Worm (Caenorhabditis elegans) whole organism, L4 larva: ENCODE results near the gene sup-37.

Experiments
- F44E2.7 ChIP-seq: fragments of 200-800 bp; sonication (Bioruptor generic); IDR thresholded peaks from 2 replicates; pipeline ENCODE4 v2.1.2; 2022; ENCODE audit warnings: missing genetic modification characterization, missing compliant biosample characterization
- F49E8.2 ChIP-seq: sonication (generic microtip); optimal IDR thresholded peaks from 2 replicates; lab custom pipeline; 2016; ENCODE audit warnings: missing compliant biosample characterization, mild to moderate bottlenecking, missing genetic modification characterization, borderline replicate concordance
- ama-1 ChIP-seq: fragments of 150-350 bp; optimal IDR thresholded peaks from 2 replicates; lab custom pipeline; 2014; ENCODE audit warnings: inconsistent platforms, mixed read lengths
- lim-7 ChIP-seq: fragments of 200-800 bp; sonication (Bioruptor generic); IDR thresholded peaks from 2 replicates; pipeline ENCODE4 v1.3.6; 2022; ENCODE audit warnings: missing genetic modification characterization, missing compliant biosample characterization
- lin-15B ChIP-seq: fragments of 150-350 bp; sonication (generic microtip); optimal IDR thresholded peaks from 3 replicates; lab custom pipeline; 2014; ENCODE audit warnings: missing biosample characterization, missing genetic modification characterization
- mep-1 ChIP-seq: fragments of 150-350 bp; sonication (generic microtip); optimal IDR thresholded peaks from 3 replicates; lab custom pipeline; 2014; ENCODE audit warnings: missing biosample characterization, missing genetic modification characterization
- nhr-11 ChIP-seq: fragments of 150-350 bp; optimal IDR thresholded peaks from 2 replicates; lab custom pipeline; 2014; ENCODE audit warnings: missing biosample characterization, missing genetic modification characterization
- nhr-77 ChIP-seq: fragments of 150-350 bp; optimal IDR thresholded peaks from 2 replicates; lab custom pipeline; 2014; ENCODE audit warnings: missing biosample characterization, missing genetic modification characterization
- pha-4 ChIP-seq, 2 experiments: fragments of 150-350 bp in 1 of 2; fragments of 200-800 bp in 1 of 2; sonication (Bioruptor generic) in 1 of 2; IDR thresholded peaks in 1 of 2; optimal IDR thresholded peaks in 1 of 2; 2 replicates each; pipeline versions ENCODE4 v1.3.6 to Lab custom; 2014 to 2022; ENCODE audit warnings: missing genetic modification characterization in 2 of 2, missing genetic modification reagents in 2 of 2, missing biosample characterization in 1 of 2, missing compliant biosample characterization in 1 of 2
- zag-1 ChIP-seq: fragments of 150-350 bp; optimal IDR thresholded peaks from 2 replicates; lab custom pipeline; 2014; ENCODE audit warnings: missing biosample characterization, missing genetic modification characterization
- zfp-3 ChIP-seq: fragments of 200-800 bp; sonication (Bioruptor generic); conservative IDR thresholded peaks from 2 replicates; pipeline ENCODE4 v1.3.6; 2022; ENCODE audit warnings: missing genetic modification reagents, missing genetic modification characterization, missing compliant biosample characterization
- ztf-11 ChIP-seq: fragments of 150-350 bp; optimal IDR thresholded peaks from 2 replicates; lab custom pipeline; 2014; ENCODE audit warnings: missing biosample characterization, missing genetic modification characterization

DNA sequence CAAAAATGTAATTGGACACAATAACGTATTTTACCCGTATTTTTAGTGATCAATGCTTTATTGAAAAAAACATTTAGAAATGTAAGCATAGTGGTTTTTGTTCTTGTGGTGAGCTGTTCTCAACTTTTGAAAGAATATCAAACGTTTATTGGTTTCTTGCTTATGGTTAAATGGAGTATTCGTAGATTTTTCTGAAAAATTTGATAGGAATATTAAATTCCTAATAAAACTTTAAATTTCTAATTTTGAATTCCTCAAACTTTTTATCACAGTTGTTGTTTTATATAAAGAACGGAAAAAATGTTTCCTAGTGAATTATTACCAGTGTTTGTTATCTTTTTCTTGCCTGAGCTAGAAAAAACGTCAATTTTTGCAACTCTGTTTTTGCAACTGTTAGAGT is 33.0 kb upstream of the sup-37 start, which contains the start of gene B0507.5:
- no peak for TF ChIP-seq ztf-11 (tag; lab: Kevin White, UChicago)
- no peak for TF ChIP-seq pha-4 (GFP tag; IDR thresholded peaks at IDR 0.05; lab: Robert Waterston, UW)
- TF ChIP-seq pha-4 (tag; optimal IDR thresholded peaks at IDR 0.05; lab: Kevin White, UChicago), result no peak
- TF ChIP-seq nhr-11 (tag; lab: Kevin White, UChicago), result no peak
- no peak for TF ChIP-seq zag-1 (tag; lab: Kevin White, UChicago)
- no peak for TF ChIP-seq lin-15B (tag; lab: Kevin White, UChicago)
- TF ChIP-seq F49E8.2 (tag; lab: Kevin White, UChicago), result no peak
- no peak for TF ChIP-seq zfp-3
- no peak for TF ChIP-seq ama-1 (lab: Kevin White, UChicago)
- no peak for TF ChIP-seq lim-7 (GFP tag; lab: Robert Waterston, UW)
- no peak for TF ChIP-seq F44E2.7 (GFP tag; lab: Robert Waterston, UW)
- no peak for TF ChIP-seq nhr-77 (tag; lab: Kevin White, UChicago)
- TF ChIP-seq mep-1, result no peak
